Fruit fly (Drosophila melanogaster) whole organism, embryonic: ENCODE results near the gene Glyat.
A peak's percentile ranks its signal among the peaks of the same experiment; 100 is the strongest.

ENCODE experiments used
- Atf6 ChIP-seq: fragments of 200-800 bp; sonication (Bioruptor generic); IDR thresholded peaks from 2 replicates; pipeline ENCODE4 v1.3.6; 2022; ENCODE audit warnings: missing biosample characterization, missing genetic modification characterization
- CG10147 ChIP-seq: fragments of 200-800 bp; sonication (Bioruptor generic); optimal IDR thresholded peaks from 2 replicates; lab custom pipeline; 2019; ENCODE audit warnings: missing biosample characterization, mild to moderate bottlenecking, missing genetic modification characterization, moderate library complexity
- CG1024 ChIP-seq: fragments of 200-800 bp; sonication (Bioruptor generic); IDR thresholded peaks from 2 replicates; pipeline ENCODE4 v1.3.6; 2022; ENCODE audit warnings: missing biosample characterization, missing genetic modification characterization
- CG10462 ChIP-seq: fragments of 200-800 bp; sonication (Bioruptor generic); optimal IDR thresholded peaks from 2 replicates; lab custom pipeline; 2016; ENCODE audit warnings: missing biosample characterization, missing genetic modification characterization
- CG10565 ChIP-seq: fragments of 200-800 bp; sonication (Bioruptor generic); optimal IDR thresholded peaks from 3 replicates; lab custom pipeline; 2016; ENCODE audit warnings: missing biosample characterization, mild to moderate bottlenecking, missing genetic modification characterization
- CG11093 ChIP-seq: fragments of 200-800 bp; sonication (Bioruptor generic); IDR thresholded peaks from 3 replicates; pipeline ENCODE4 v1.3.6; 2022; ENCODE audit warnings: missing biosample characterization, missing genetic modification characterization
- CG1233 ChIP-seq: fragments of 200-800 bp; sonication (Bioruptor generic); optimal IDR thresholded peaks from 4 replicates; lab custom pipeline; 2018; ENCODE audit warnings: missing biosample characterization, mild to moderate bottlenecking, missing genetic modification characterization
- CG14050 ChIP-seq: fragments of 200-800 bp; sonication (Bioruptor generic); IDR thresholded peaks from 3 replicates; pipeline ENCODE4 v1.3.6; 2022; ENCODE audit warnings: missing biosample characterization, missing genetic modification characterization
- CG1529 ChIP-seq: fragments of 200-800 bp; sonication (Bioruptor generic); optimal IDR thresholded peaks from 3 replicates; lab custom pipeline; 2018; ENCODE audit warnings: missing biosample characterization, missing genetic modification characterization
- CG18619 ChIP-seq: fragments of 200-800 bp; sonication (Bioruptor generic); optimal IDR thresholded peaks from 3 replicates; lab custom pipeline; 2017; ENCODE audit warnings: missing biosample characterization, mild to moderate bottlenecking, missing genetic modification characterization
- CG2116 ChIP-seq: fragments of 200-800 bp; sonication (Bioruptor generic); optimal IDR thresholded peaks from 3 replicates; lab custom pipeline; 2018; ENCODE audit warnings: missing biosample characterization, mild to moderate bottlenecking, missing genetic modification characterization
- CG2120 ChIP-seq: fragments of 200-800 bp; sonication (Bioruptor generic); optimal IDR thresholded peaks from 3 replicates; lab custom pipeline; 2016; ENCODE audit warnings: missing biosample characterization, missing genetic modification characterization
- CG2129 ChIP-seq: fragments of 200-800 bp; sonication (Bioruptor generic); IDR thresholded peaks from 2 replicates; pipeline ENCODE4 v1.3.6; 2022; ENCODE audit warnings: missing biosample characterization, missing genetic modification characterization; ENCODE audit not compliant: partially characterized antibody
- CG30403 ChIP-seq: fragments of 200-800 bp; sonication (Bioruptor generic); optimal IDR thresholded peaks from 3 replicates; lab custom pipeline; 2016; ENCODE audit warnings: missing biosample characterization, missing genetic modification characterization
- CG3281 ChIP-seq: fragments of 200-800 bp; sonication (Bioruptor generic); optimal IDR thresholded peaks from 3 replicates; lab custom pipeline; 2017; ENCODE audit warnings: missing biosample characterization, mild to moderate bottlenecking, missing genetic modification characterization
- CG3407 ChIP-seq: fragments of 200-800 bp; sonication (Bioruptor generic); optimal IDR thresholded peaks from 2 replicates; lab custom pipeline; 2018; ENCODE audit warnings: missing biosample characterization, mild to moderate bottlenecking, missing genetic modification characterization
- CG4820 ChIP-seq: fragments of 200-800 bp; sonication (Bioruptor generic); optimal IDR thresholded peaks from 3 replicates; lab custom pipeline; 2016; ENCODE audit warnings: missing biosample characterization, missing genetic modification characterization
- CG6683 ChIP-seq: fragments of 200-800 bp; sonication (Bioruptor generic); optimal IDR thresholded peaks from 2 replicates; lab custom pipeline; 2017; ENCODE audit warnings: missing biosample characterization, mild to moderate bottlenecking, missing genetic modification characterization, missing genetic modification reagents
- CG7745 ChIP-seq: fragments of 200-800 bp; sonication (Bioruptor generic); optimal IDR thresholded peaks from 2 replicates; lab custom pipeline; 2018; ENCODE audit warnings: missing biosample characterization, mild to moderate bottlenecking, missing genetic modification characterization, moderate library complexity
- CG9437 ChIP-seq: fragments of 200-800 bp; sonication (Bioruptor generic); optimal IDR thresholded peaks from 2 replicates; lab custom pipeline; 2018; ENCODE audit warnings: missing biosample characterization, mild to moderate bottlenecking, missing genetic modification characterization
- CG9609 ChIP-seq: fragments of 200-800 bp; sonication (Bioruptor generic); optimal IDR thresholded peaks from 3 replicates; lab custom pipeline; 2016; ENCODE audit warnings: missing biosample characterization, missing genetic modification characterization
- CG9817 ChIP-seq: fragments of 200-800 bp; sonication (Bioruptor generic); optimal IDR thresholded peaks from 2 replicates; lab custom pipeline; 2018; ENCODE audit warnings: missing biosample characterization, mild to moderate bottlenecking, missing genetic modification characterization, moderate library complexity
- Chrac-16 ChIP-seq: fragments of 200-800 bp; sonication (Bioruptor generic); optimal IDR thresholded peaks from 3 replicates; lab custom pipeline; 2016; ENCODE audit warnings: missing biosample characterization, missing genetic modification characterization
- CrebB ChIP-seq: fragments of 200-800 bp; sonication (Bioruptor generic); optimal IDR thresholded peaks from 3 replicates; lab custom pipeline; 2018; ENCODE audit warnings: missing biosample characterization, mild to moderate bottlenecking, missing genetic modification characterization
- Dad ChIP-seq: fragments of 200-800 bp; sonication (Bioruptor generic); optimal IDR thresholded peaks from 3 replicates; lab custom pipeline; 2016; ENCODE audit warnings: missing biosample characterization, missing genetic modification characterization
- Dip3 ChIP-seq: fragments of 200-800 bp; sonication (Bioruptor generic); optimal IDR thresholded peaks from 3 replicates; lab custom pipeline; 2016; ENCODE audit warnings: missing biosample characterization, missing genetic modification characterization
- HmgZ ChIP-seq: fragments of 200-800 bp; sonication (Bioruptor generic); optimal IDR thresholded peaks from 2 replicates; lab custom pipeline; 2018; ENCODE audit warnings: missing biosample characterization, mild to moderate bottlenecking, missing genetic modification characterization
- Meics ChIP-seq: fragments of 200-800 bp; sonication (Bioruptor generic); optimal IDR thresholded peaks from 2 replicates; lab custom pipeline; 2017; ENCODE audit warnings: missing biosample characterization, mild to moderate bottlenecking, missing genetic modification characterization
- Rfx ChIP-seq: fragments of 200-800 bp; sonication (Bioruptor generic); IDR thresholded peaks from 2 replicates; pipeline ENCODE4 v1.3.6; 2022; ENCODE audit warnings: missing biosample characterization, missing genetic modification characterization
- Sry-δ ChIP-seq: fragments of 200-800 bp; sonication (Bioruptor generic); optimal IDR thresholded peaks from 2 replicates; lab custom pipeline; 2016; ENCODE audit warnings: missing biosample characterization, missing genetic modification characterization
- al ChIP-seq: fragments of 200-800 bp; sonication (Bioruptor generic); IDR thresholded peaks from 2 replicates; pipeline ENCODE4 v1.3.6; 2022; ENCODE audit warnings: missing biosample characterization, missing genetic modification characterization
- ap ChIP-seq: fragments of 200-800 bp; sonication (Bioruptor generic); IDR thresholded peaks from 2 replicates; pipeline ENCODE4 v1.3.6; 2022; ENCODE audit warnings: missing biosample characterization, missing genetic modification characterization
- ase ChIP-seq: fragments of 200-800 bp; sonication (Bioruptor generic); IDR thresholded peaks from 3 replicates; pipeline ENCODE4 v1.3.6; 2022; ENCODE audit warnings: missing biosample characterization, missing genetic modification characterization
- caup ChIP-seq: fragments of 200-800 bp; sonication (Bioruptor generic); optimal IDR thresholded peaks from 3 replicates; lab custom pipeline; 2017; ENCODE audit warnings: missing biosample characterization, mild to moderate bottlenecking, missing genetic modification characterization, moderate library complexity; ENCODE audit not compliant: severe bottlenecking
- corto ChIP-seq: fragments of 200-800 bp; sonication (Bioruptor generic); optimal IDR thresholded peaks from 2 replicates; lab custom pipeline; 2016; ENCODE audit warnings: missing biosample characterization, mild to moderate bottlenecking, missing genetic modification characterization, moderate library complexity
- cwo ChIP-seq: fragments of 200-800 bp; sonication (Bioruptor generic); optimal IDR thresholded peaks from 3 replicates; lab custom pipeline; 2017; ENCODE audit warnings: missing biosample characterization, missing genetic modification characterization, mild to moderate bottlenecking, moderate library complexity, missing genetic modification reagents
- emc ChIP-seq: fragments of 200-800 bp; sonication (Bioruptor generic); optimal IDR thresholded peaks from 2 replicates; lab custom pipeline; 2016; ENCODE audit warnings: missing biosample characterization, missing genetic modification characterization
- ewg ChIP-seq: fragments of 200-800 bp; sonication (Bioruptor generic); optimal IDR thresholded peaks from 3 replicates; lab custom pipeline; 2017; ENCODE audit warnings: mild to moderate bottlenecking, missing biosample characterization, missing genetic modification reagents, missing genetic modification characterization
- fd3F ChIP-seq: fragments of 200-800 bp; sonication (Bioruptor generic); optimal IDR thresholded peaks from 2 replicates; lab custom pipeline; 2018; ENCODE audit warnings: missing biosample characterization, mild to moderate bottlenecking, missing genetic modification characterization, moderate library complexity
- grau ChIP-seq: fragments of 200-800 bp; optimal IDR thresholded peaks from 3 replicates; lab custom pipeline; 2019; ENCODE audit warnings: missing biosample characterization, mild to moderate bottlenecking, missing genetic modification characterization, moderate library complexity
- gro ChIP-seq: fragments of 200-800 bp; sonication (Bioruptor generic); optimal IDR thresholded peaks from 2 replicates; lab custom pipeline; 2016; ENCODE audit warnings: missing biosample characterization, missing genetic modification characterization
- jigr1 ChIP-seq: fragments of 200-800 bp; sonication (Bioruptor generic); IDR thresholded peaks from 3 replicates; pipeline ENCODE4 v1.3.6; 2022; ENCODE audit warnings: missing biosample characterization, missing genetic modification characterization
- lmd ChIP-seq: fragments of 200-800 bp; sonication (Bioruptor generic); IDR thresholded peaks from 2 replicates; pipeline ENCODE4 v1.3.6; 2022; ENCODE audit warnings: missing biosample characterization, missing genetic modification characterization
- pan ChIP-seq, 4 experiments: fragments of >200 bp in 3 of 4; fragments of 200-800 bp in 1 of 4; sonication (Bioruptor generic) in 1 of 4; optimal IDR thresholded peaks in 3 of 4; IDR thresholded peaks in 1 of 4; 2 replicates each; pipeline versions ENCODE4 v1.3.6 to Lab custom; 2017 to 2022; ENCODE audit warnings: missing biosample characterization in 2 of 4, missing genetic modification characterization in 2 of 4, mixed read lengths in 1 of 4
- phol ChIP-seq: fragments of 200-800 bp; sonication (Bioruptor generic); optimal IDR thresholded peaks from 3 replicates; lab custom pipeline; 2018; ENCODE audit warnings: missing biosample characterization, mild to moderate bottlenecking, missing genetic modification characterization, moderate library complexity
- pita ChIP-seq: fragments of 200-800 bp; sonication (Bioruptor generic); optimal IDR thresholded peaks from 2 replicates; lab custom pipeline; 2017; ENCODE audit warnings: missing biosample characterization, mild to moderate bottlenecking, missing genetic modification characterization
- slp2 ChIP-seq: fragments of 200-800 bp; sonication (Bioruptor generic); optimal IDR thresholded peaks from 2 replicates; lab custom pipeline; 2016; ENCODE audit warnings: missing biosample characterization, missing genetic modification characterization
- tin ChIP-seq: fragments of 200-800 bp; sonication (Bioruptor generic); optimal IDR thresholded peaks from 3 replicates; lab custom pipeline; 2016; ENCODE audit warnings: missing biosample characterization, missing genetic modification characterization
- trem ChIP-seq: fragments of 200-800 bp; optimal IDR thresholded peaks from 3 replicates; lab custom pipeline; 2019; ENCODE audit warnings: missing biosample characterization, mild to moderate bottlenecking, missing genetic modification characterization, moderate library complexity
- unpg ChIP-seq: fragments of 200-800 bp; sonication (Bioruptor generic); optimal IDR thresholded peaks from 3 replicates; lab custom pipeline; 2018; ENCODE audit warnings: missing biosample characterization, mild to moderate bottlenecking, missing genetic modification characterization, moderate library complexity

Glyat gene

dm6 chr2L:8034734-8035133 lies 24.3 kb upstream of the Glyat start (continued):
- TF ChIP-seq emc (GFP tag; lab: Kevin White, UChicago) (no peak), trem (tag; lab: Kevin White, UChicago) (peak; percentile 34), CG11093 (GFP tag; lab: Robert Waterston, UW) (no peak), CG3407 (peak; percentile 30), CG4820 (no peak), grau (tag; lab: Kevin White, UChicago) (peak; percentile 68), CG9437 (peak; percentile 30), al (0 out of 2 replicates have a peak, but pooled peaks have one; percentile 23), CG1233 (GFP tag; lab: Kevin White, UChicago) (peak; percentile 50), Dad (GFP tag; lab: Kevin White, UChicago) (no peak), CG2129 (GFP tag; lab: Robert Waterston, UW) (no peak), ase (GFP tag; lab: Robert Waterston, UW) (peak; percentile 26; the same call in 1 of the 3 replicates), unpg (GFP tag; lab: Kevin White, UChicago) (peak; percentile 76), Rfx (GFP tag; lab: Robert Waterston, UW) (peak; percentile 69), CG14050 (GFP tag; lab: Robert Waterston, UW) (peak; percentile 50; the same call in 1 of the 3 replicates), CG7745 (tag; lab: Kevin White, UChicago) (no peak), CG10462 (GFP tag; lab: Kevin White, UChicago) (peak; percentile 2), ap (GFP tag; lab: Robert Waterston, UW) (peak; percentile 54; the same call in 1 of the 2 replicates), slp2 (no peak), CG1529 (GFP tag; lab: Kevin White, UChicago) (no peak), CG3281 (peak; percentile 59), Chrac-16 (GFP tag; lab: Kevin White, UChicago) (peak; percentile 26), CG2116 (peak; percentile 6), ewg (GFP tag; lab: Kevin White, UChicago) (peak; percentile 34), caup (GFP tag; lab: Kevin White, UChicago) (peak; percentile 53), Dip3 (GFP tag; lab: Kevin White, UChicago) (peak; percentile 24), Meics (GFP tag; lab: Kevin White, UChicago) (peak; percentile 53), CG10565 (no peak), CG9817 (tag; lab: Kevin White, UChicago) (peak; percentile 31), CrebB (tag; lab: Kevin White, UChicago) (peak; percentile 40), corto (no peak), Atf6 (GFP tag; lab: Robert Waterston, UW) (peak; percentile 65), CG9609 (GFP tag; lab: Kevin White, UChicago) (peak; percentile 31), CG6683 (GFP tag; lab: Kevin White, UChicago) (peak; percentile 3), cwo (GFP tag; lab: Kevin White, UChicago) (peak; percentile 61), CG10147 (peak; percentile 36), fd3F (GFP tag; lab: Kevin White, UChicago) (peak; percentile 35), pita (GFP tag; lab: Kevin White, UChicago) (no peak), lmd (GFP tag; lab: Robert Waterston, UW) (peak; percentile 67), HmgZ (peak; percentile 48), gro (GFP tag; lab: Kevin White, UChicago) (peak; percentile 41), CG1024 (peak; percentile 24; the same call in 1 of the 2 replicates), phol (tag; lab: Kevin White, UChicago) (peak; percentile 53), pan (optimal IDR thresholded peaks at IDR 0.05; lab: Kevin White, UChicago) (no peak), pan (GFP tag; optimal IDR thresholded peaks at IDR 0.05 in 1 of 2, IDR thresholded peaks at IDR 0.05 in 1 of 2) (peak in 1 of 2 experiments; percentile 56), CG30403 (GFP tag; lab: Kevin White, UChicago) (peak; percentile 53), Sry-δ (GFP tag; lab: Kevin White, UChicago) (peak; percentile 10), CG2120 (peak; percentile 61), CG18619 (GFP tag; lab: Kevin White, UChicago) (peak; percentile 23), jigr1 (GFP tag; lab: Robert Waterston, UW) (no peak), tin (peak; percentile 37)
